Worm (Caenorhabditis elegans): ENCODE results near the gene DH11.5.

- TF ChIP-seq ztf-11 (tag; optimal IDR thresholded peaks at IDR 0.05) = no peak
- TF ChIP-seq ces-1 (GFP tag; optimal IDR thresholded peaks at IDR 0.05) = no peak
- TF ChIP-seq pax-3 (tag; optimal IDR thresholded peaks at IDR 0.05) = no peak
Measured at ce11 chrII:8016167-8016566, 39.8 kb downstream of the DH11.5 start.

Data from whole organism, L1 larva.